Worm (Caenorhabditis elegans) whole organism, L1 larva: ENCODE data around the gene alfa-1.

Source experiments
- C04F5.9 ChIP-seq: sonication (generic microtip); optimal IDR thresholded peaks from 2 replicates; lab custom pipeline; 2016; ENCODE audit warnings: missing genetic modification characterization, missing compliant biosample characterization
- C16A3.4 ChIP-seq: fragments of 150-350 bp; optimal IDR thresholded peaks from 2 replicates; lab custom pipeline; 2014; ENCODE audit warnings: missing biosample characterization, missing genetic modification characterization
- F16B12.6 ChIP-seq: fragments of 150-350 bp; optimal IDR thresholded peaks from 2 replicates; lab custom pipeline; 2014; ENCODE audit warnings: missing biosample characterization, missing genetic modification characterization
- Y116A8C.19 ChIP-seq: sonication (generic microtip); optimal IDR thresholded peaks from 2 replicates; lab custom pipeline; 2016; ENCODE audit warnings: missing compliant biosample characterization, missing genetic modification characterization, borderline replicate concordance
- aha-1 ChIP-seq: fragments of 150-350 bp; optimal IDR thresholded peaks from 2 replicates; lab custom pipeline; 2014; ENCODE audit warnings: missing biosample characterization, missing genetic modification characterization
- blmp-1 ChIP-seq: fragments of 150-350 bp; optimal IDR thresholded peaks from 2 replicates; lab custom pipeline; 2014; ENCODE audit warnings: missing biosample characterization, missing genetic modification characterization
- ceh-63 ChIP-seq: fragments of 200-800 bp; sonication (Bioruptor generic); optimal IDR thresholded peaks from 2 replicates; lab custom pipeline; 2018; ENCODE audit warnings: mild to moderate bottlenecking, missing genetic modification characterization, missing compliant biosample characterization
- ceh-90 ChIP-seq: sonication (generic microtip); optimal IDR thresholded peaks from 2 replicates; lab custom pipeline; 2016; ENCODE audit warnings: missing genetic modification characterization, missing compliant biosample characterization
- ces-1 ChIP-seq: fragments of 150-350 bp; optimal IDR thresholded peaks from 2 replicates; lab custom pipeline; 2014; ENCODE audit warnings: missing biosample characterization, missing genetic modification reagents, missing genetic modification characterization
- dpl-1 ChIP-seq, 3 experiments: fragments of 150-350 bp in 2 of 3; sonication (generic microtip) in 1 of 3; optimal IDR thresholded peaks; 2 replicates each; lab custom pipeline; 2014 to 2017; ENCODE audit warnings: missing biosample characterization in 3 of 3, missing genetic modification characterization in 3 of 3, missing genetic modification reagents in 3 of 3
- dsc-1 ChIP-seq: sonication (generic microtip); optimal IDR thresholded peaks from 2 replicates; lab custom pipeline; 2016; ENCODE audit warnings: mild to moderate bottlenecking, missing genetic modification characterization, missing compliant biosample characterization
- efl-1 ChIP-seq, 4 experiments: fragments of 150-350 bp; optimal IDR thresholded peaks in 3 of 4; peaks in 1 of 4; 1 replicate in 1 of 4; 2 replicates in 3 of 4; lab custom pipeline; 2014; ENCODE audit warnings: missing biosample characterization in 2 of 4, missing genetic modification characterization in 2 of 4, missing genetic modification reagents in 2 of 4
- egl-27 ChIP-seq, 2 experiments: fragments of 150-350 bp in 1 of 2; sonication (generic microtip); optimal IDR thresholded peaks; 3 replicates each; lab custom pipeline; 2017 to 2018; ENCODE audit warnings: missing biosample characterization in 2 of 2, missing genetic modification characterization in 2 of 2, missing genetic modification reagents in 2 of 2
- elt-3 ChIP-seq, 6 experiments: fragments of 150-350 bp in 1 of 6; sonication (generic microtip); optimal IDR thresholded peaks; 2 replicates each; lab custom pipeline; 2017 to 2018; ENCODE audit warnings: missing biosample characterization in 6 of 6, missing genetic modification characterization in 6 of 6, inconsistent platforms in 1 of 6
- fkh-10 ChIP-seq: sonication (generic microtip); optimal IDR thresholded peaks from 2 replicates; lab custom pipeline; 2017; ENCODE audit warnings: missing biosample characterization, missing genetic modification reagents, missing genetic modification characterization
- hlh-17 ChIP-seq: fragments of 200-800 bp; sonication (Bioruptor generic); optimal IDR thresholded peaks from 2 replicates; lab custom pipeline; 2018; ENCODE audit warnings: missing genetic modification characterization, mild to moderate bottlenecking, missing compliant biosample characterization, moderate library complexity, borderline replicate concordance
- hlh-4 ChIP-seq: sonication (generic microtip); optimal IDR thresholded peaks from 2 replicates; lab custom pipeline; 2016; ENCODE audit warnings: mild to moderate bottlenecking, missing genetic modification characterization, missing compliant biosample characterization
- jun-1 ChIP-seq: fragments of 150-350 bp; optimal IDR thresholded peaks from 2 replicates; lab custom pipeline; 2014; ENCODE audit warnings: missing biosample characterization, missing genetic modification reagents, missing genetic modification characterization
- lin-14 ChIP-seq: fragments of 200-800 bp; sonication (Bioruptor generic); optimal IDR thresholded peaks from 2 replicates; lab custom pipeline; 2018; ENCODE audit warnings: mild to moderate bottlenecking, missing genetic modification characterization, moderate library complexity, missing compliant biosample characterization
- lin-35 ChIP-seq, 2 experiments: fragments of 150-350 bp; optimal IDR thresholded peaks; 2 replicates each; lab custom pipeline; 2014; ENCODE audit warnings: missing biosample characterization in 2 of 2, missing genetic modification characterization in 2 of 2, missing genetic modification reagents in 2 of 2
- lin-39 ChIP-seq: fragments of 150-350 bp; optimal IDR thresholded peaks from 2 replicates; lab custom pipeline; 2014; ENCODE audit warnings: missing biosample characterization, missing genetic modification reagents, missing genetic modification characterization
- lsy-2 ChIP-seq, 2 experiments: fragments of 150-350 bp; optimal IDR thresholded peaks; 2 replicates each; lab custom pipeline; 2014; ENCODE audit warnings: missing biosample characterization in 2 of 2, missing genetic modification characterization in 2 of 2
- mab-9 ChIP-seq: fragments of 200-800 bp; sonication (Bioruptor generic); IDR thresholded peaks from 2 replicates; pipeline ENCODE4 v1.3.6; 2022; ENCODE audit warnings: missing genetic modification reagents, missing genetic modification characterization, missing compliant biosample characterization
- mef-2 ChIP-seq: fragments of 150-350 bp; optimal IDR thresholded peaks from 2 replicates; lab custom pipeline; 2014; ENCODE audit warnings: missing biosample characterization, missing genetic modification characterization
- mep-1 ChIP-seq: fragments of 150-350 bp; optimal IDR thresholded peaks from 2 replicates; lab custom pipeline; 2014; ENCODE audit warnings: missing biosample characterization, missing genetic modification characterization
- nhr-11 ChIP-seq: fragments of 150-350 bp; optimal IDR thresholded peaks from 2 replicates; lab custom pipeline; 2014; ENCODE audit warnings: missing biosample characterization, missing genetic modification characterization
- nhr-19 ChIP-seq: fragments of 200-800 bp; sonication (Bioruptor generic); conservative IDR thresholded peaks from 2 replicates; pipeline ENCODE4 v1.3.6; 2022; ENCODE audit warnings: missing genetic modification characterization, missing compliant biosample characterization
- nhr-20 ChIP-seq: sonication (generic microtip); optimal IDR thresholded peaks from 2 replicates; lab custom pipeline; 2016; ENCODE audit warnings: mild to moderate bottlenecking, missing genetic modification characterization, missing compliant biosample characterization
- nhr-28 ChIP-seq: fragments of 150-350 bp; optimal IDR thresholded peaks from 2 replicates; lab custom pipeline; 2014; ENCODE audit warnings: missing biosample characterization, missing genetic modification characterization
- nhr-71 ChIP-seq: sonication (generic microtip); optimal IDR thresholded peaks from 2 replicates; lab custom pipeline; 2016; ENCODE audit warnings: mild to moderate bottlenecking, missing genetic modification characterization, moderate library complexity, missing compliant biosample characterization
- nhr-77 ChIP-seq: fragments of 150-350 bp; optimal IDR thresholded peaks from 2 replicates; lab custom pipeline; 2014; ENCODE audit warnings: missing biosample characterization, missing genetic modification characterization
- nhr-90 ChIP-seq: sonication (generic microtip); optimal IDR thresholded peaks from 2 replicates; lab custom pipeline; 2016; ENCODE audit warnings: mild to moderate bottlenecking, missing genetic modification characterization, missing compliant biosample characterization; ENCODE audit not compliant: poor library complexity
- pax-3 ChIP-seq: fragments of 200-800 bp; sonication (Bioruptor generic); optimal IDR thresholded peaks from 2 replicates; lab custom pipeline; 2018; ENCODE audit warnings: mild to moderate bottlenecking, missing genetic modification characterization, moderate library complexity, missing compliant biosample characterization
- snu-23 ChIP-seq: sonication (generic microtip); optimal IDR thresholded peaks from 2 replicates; lab custom pipeline; 2016; ENCODE audit warnings: missing genetic modification characterization, missing compliant biosample characterization
- swsn-7 ChIP-seq: sonication (generic microtip); optimal IDR thresholded peaks from 2 replicates; lab custom pipeline; 2016; ENCODE audit warnings: missing genetic modification characterization, missing compliant biosample characterization
- unc-130 ChIP-seq: fragments of 150-350 bp; optimal IDR thresholded peaks from 2 replicates; lab custom pipeline; 2017; ENCODE audit warnings: missing biosample characterization, missing genetic modification characterization, inconsistent platforms
- unc-86 ChIP-seq: sonication (generic microtip); optimal IDR thresholded peaks from 2 replicates; lab custom pipeline; 2016; ENCODE audit warnings: missing genetic modification characterization, missing compliant biosample characterization
- xbp-1 ChIP-seq: sonication (generic microtip); optimal IDR thresholded peaks from 2 replicates; lab custom pipeline; 2016; ENCODE audit warnings: missing genetic modification characterization, missing compliant biosample characterization
- zip-4 ChIP-seq: fragments of 200-800 bp; sonication (Bioruptor generic); optimal IDR thresholded peaks from 2 replicates; lab custom pipeline; 2018; ENCODE audit warnings: mild to moderate bottlenecking, missing genetic modification characterization, moderate library complexity, missing compliant biosample characterization
- ztf-4 ChIP-seq: fragments of 150-350 bp; optimal IDR thresholded peaks from 2 replicates; lab custom pipeline; 2014; ENCODE audit warnings: missing biosample characterization, missing genetic modification characterization

Gene alfa-1

ce11 chrII:7663704-7664660, 1.7 kb upstream of the alfa-1 start, which contains the start of the genes F18A1.7 and rpa-1:
TSS of gene F18A1.7 (minus strand) at chrII:7663754.
TSS of gene rpa-1 (plus strand) at chrII:7664582.
- TF ChIP-seq lsy-2 (tag; optimal IDR thresholded peaks at IDR 0.05; lab: Kevin White, UChicago) (peak; percentile 11 to 60), hlh-17 (GFP tag; lab: Kevin White, UChicago) (no peak), nhr-90 (tag; lab: Kevin White, UChicago) (no peak), F16B12.6 (peak; percentile 78), swsn-7 (tag; lab: Kevin White, UChicago) (no peak), dsc-1 (tag; lab: Kevin White, UChicago) (no peak), zip-4 (GFP tag; lab: Kevin White, UChicago) (no peak), snu-23 (GFP tag; lab: Kevin White, UChicago) (peak; percentile 15), efl-1 (optimal IDR thresholded peaks at IDR 0.05; lab: Kevin White, UChicago) (peak; percentile 36 to 54), efl-1 (GFP tag; optimal IDR thresholded peaks at IDR 0.05 in 1 of 2; lab: Kevin White, UChicago) (peak; percentile 9 to 62), lin-35 (GFP tag; optimal IDR thresholded peaks at IDR 0.05; lab: Kevin White, UChicago) (peak; percentile 59 to 76), jun-1 (tag; lab: Kevin White, UChicago) (no peak), mep-1 (tag; lab: Kevin White, UChicago) (peak; percentile 25), mef-2 (tag; lab: Kevin White, UChicago) (no peak), blmp-1 (peak; percentile 39), dpl-1 (GFP tag; optimal IDR thresholded peaks at IDR 0.05; lab: Kevin White, UChicago) (peak; percentile 53 to 82 (median 71)), lin-39 (tag; lab: Kevin White, UChicago) (no peak)

ce11 chrII:7663028-7663427, 706 bp upstream of the alfa-1 start:
- no peak for TF ChIP-seq nhr-19 (GFP tag; lab: Robert Waterston, UW)
- TF ChIP-seq efl-1 (optimal IDR thresholded peaks at IDR 0.05; lab: Kevin White, UChicago) = no peak
- peak in 1 of 2 experiments; percentile 51 for TF ChIP-seq efl-1 (GFP tag; optimal IDR thresholded peaks at IDR 0.05 in 1 of 2; lab: Kevin White, UChicago)

ce11 chrII:7651171-7651570, 11.2 kb downstream of the alfa-1 start, which contains the start of gene pde-4:
TSS of gene pde-4 (minus strand) at chrII:7651246.
- TF ChIP-seq lin-14 (peak; percentile 59), ceh-90 (no peak)

ce11 chrII:7643214-7643613, 19.1 kb downstream of the alfa-1 start:
- TF ChIP-seq hlh-4 (tag; lab: Kevin White, UChicago) (no peak), efl-1 (optimal IDR thresholded peaks at IDR 0.05; lab: Kevin White, UChicago) (no peak), efl-1 (GFP tag; optimal IDR thresholded peaks at IDR 0.05 in 1 of 2; lab: Kevin White, UChicago) (peak in 1 of 2 experiments; percentile 64)

DNA sequence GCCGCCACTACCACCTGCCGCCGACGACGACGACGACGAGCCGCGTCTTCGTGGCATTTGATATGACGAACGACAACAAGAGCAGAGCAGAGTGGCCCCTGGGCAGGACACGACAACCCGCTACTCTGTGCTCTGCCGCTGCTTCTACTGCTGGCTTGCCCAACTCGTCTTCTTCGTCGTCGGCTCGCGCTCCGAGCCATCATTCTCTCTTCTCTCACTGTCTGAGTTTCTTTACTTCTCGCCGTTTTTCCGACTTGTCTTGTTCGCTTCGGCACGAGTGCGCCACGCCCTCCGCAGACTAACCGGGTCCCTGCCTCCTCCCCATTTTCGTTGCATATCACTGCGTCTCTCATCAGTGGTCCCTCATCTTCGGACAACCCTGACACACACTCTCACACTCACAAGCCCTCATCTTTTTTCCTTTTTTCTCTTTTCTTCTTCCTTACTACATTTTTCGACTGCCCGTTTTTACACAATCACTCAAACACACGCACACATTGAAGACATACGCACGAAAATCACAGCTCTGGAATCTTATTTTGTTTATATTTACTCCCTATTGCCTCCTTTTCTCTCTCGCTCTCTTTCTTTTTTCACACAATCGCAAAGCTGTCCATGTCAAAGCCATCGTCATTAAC, 20.2 kb downstream of the alfa-1 start:
- peak; percentile 44 to 74 for TF ChIP-seq lsy-2 (tag; optimal IDR thresholded peaks at IDR 0.05; lab: Kevin White, UChicago)
- TF ChIP-seq mab-9 (GFP tag; lab: Robert Waterston, UW) = peak; percentile 52; the same call in 1 of the 2 replicates
- TF ChIP-seq unc-86 (tag; lab: Kevin White, UChicago) = peak; percentile 80
- peak; percentile 71 for TF ChIP-seq unc-130 (tag; lab: Kevin White, UChicago)
- TF ChIP-seq aha-1 = no peak
- no peak for TF ChIP-seq C04F5.9 (tag; lab: Kevin White, UChicago)
- TF ChIP-seq ztf-4 (tag; lab: Kevin White, UChicago) = peak; percentile 41
- peak; percentile 92 for TF ChIP-seq nhr-71
- TF ChIP-seq xbp-1 (tag; lab: Kevin White, UChicago) = peak; percentile 61
- TF ChIP-seq egl-27 (tag; optimal IDR thresholded peaks at IDR 0.05; lab: Kevin White, UChicago) = peak in 1 of 2 experiments; percentile 21
- TF ChIP-seq C16A3.4 (tag; lab: Kevin White, UChicago) = peak; percentile 63
- no peak for TF ChIP-seq Y116A8C.19 (tag; lab: Kevin White, UChicago)
- TF ChIP-seq ces-1 (GFP tag; lab: Kevin White, UChicago) = no peak
- TF ChIP-seq nhr-20 (tag; lab: Kevin White, UChicago) = peak; percentile 67
- TF ChIP-seq fkh-10 (GFP tag; lab: Kevin White, UChicago) = peak; percentile 93
- no peak for TF ChIP-seq nhr-11
- no peak for TF ChIP-seq nhr-28 (tag; lab: Kevin White, UChicago)
- TF ChIP-seq zip-4 (GFP tag; lab: Kevin White, UChicago) = no peak
- TF ChIP-seq pax-3 (tag; lab: Kevin White, UChicago) = no peak
- no peak for TF ChIP-seq ceh-63 (GFP tag; lab: Kevin White, UChicago)
- no peak for TF ChIP-seq elt-3 (tag; optimal IDR thresholded peaks at IDR 0.05; lab: Kevin White, UChicago)
- no peak for TF ChIP-seq nhr-77 (tag; lab: Kevin White, UChicago)
